Worm (Caenorhabditis elegans) whole organism, dauer: ENCODE data around the gene srd-16.

Source experiments
- unc-62 ChIP-seq: sonication (generic microtip); optimal IDR thresholded peaks from 2 replicates; lab custom pipeline; 2017; ENCODE audit warnings: missing biosample characterization, missing genetic modification reagents, missing genetic modification characterization

Gene srd-16

ce11 chrV:5891204-5891603, 8.6 kb downstream of the srd-16 start:
- TF ChIP-seq unc-62 (GFP tag; lab: Kevin White, UChicago), result no peak

- no peak for TF ChIP-seq unc-62 (GFP tag; lab: Kevin White, UChicago)
These were observed 11.0 kb downstream of the srd-16 start for ce11 chrV:5888820-5889219.

- no peak for TF ChIP-seq unc-62 (GFP tag; lab: Kevin White, UChicago)
These were observed 16.1 kb downstream of the srd-16 start, which contains the start of gene C04E6.8 for ce11 chrV:5883735-5884134. TSS of gene C04E6.8 (minus strand) at chrV:5883835.

- no peak for TF ChIP-seq unc-62 (GFP tag; lab: Kevin White, UChicago)
These were observed 17.4 kb downstream of the srd-16 start for ce11 chrV:5882429-5882828.

ce11 chrV:5880064-5880463, 19.8 kb downstream of the srd-16 start, which contains the start of gene C02G6.3:
TSS of gene C02G6.3 (plus strand) at chrV:5880364.
- no peak for TF ChIP-seq unc-62 (GFP tag; lab: Kevin White, UChicago)

- no peak for TF ChIP-seq unc-62 (GFP tag; lab: Kevin White, UChicago)
These were observed 22.9 kb downstream of the srd-16 start for ce11 chrV:5876966-5877365.

ce11 chrV:5871759-5872158, 28.1 kb downstream of the srd-16 start, which contains the start of gene C02G6.2:
TSS of gene C02G6.2 (plus strand) at chrV:5872059.
- no peak for TF ChIP-seq unc-62 (GFP tag; lab: Kevin White, UChicago)

- TF ChIP-seq unc-62 (GFP tag; lab: Kevin White, UChicago), result no peak
These were observed 30.6 kb downstream of the srd-16 start, which contains the start of gene F26F12.4 for ce11 chrV:5869227-5869626. TSS of gene F26F12.4 (minus strand) at chrV:5869327.

ce11 chrV:5865085-5865484, 34.8 kb downstream of the srd-16 start, which contains the start of gene F26F12.5:
TSS of gene F26F12.5 (minus strand) at chrV:5865185.
- no peak for TF ChIP-seq unc-62 (GFP tag; lab: Kevin White, UChicago)

- TF ChIP-seq unc-62 (GFP tag; lab: Kevin White, UChicago), result no peak
These were observed 37.2 kb downstream of the srd-16 start, which contains the start of gene F26F12.8 for ce11 chrV:5862479-5863188. TSS of gene F26F12.8 (minus strand) at chrV:5862529.

- TF ChIP-seq unc-62 (GFP tag; lab: Kevin White, UChicago), result no peak
These were observed 47.8 kb downstream of the srd-16 start for ce11 chrV:5852084-5852483.

- no peak for TF ChIP-seq unc-62 (GFP tag; lab: Kevin White, UChicago)
These were observed 48.2 kb downstream of the srd-16 start for ce11 chrV:5851631-5852030.

ce11 chrV:5850671-5851070, 49.2 kb downstream of the srd-16 start:
- no peak for TF ChIP-seq unc-62 (GFP tag; lab: Kevin White, UChicago)
